Fruit fly (Drosophila melanogaster) whole organism, prepupa: ENCODE results near the gene ppan.

ENCODE experiments used
- Blimp-1 ChIP-seq: fragments of 200-800 bp; sonication (Bioruptor generic); optimal IDR thresholded peaks from 3 replicates; lab custom pipeline; 2017; ENCODE audit warnings: missing biosample characterization, missing genetic modification characterization, mild to moderate bottlenecking, moderate library complexity, missing genetic modification reagents
- CG10631 ChIP-seq: fragments of 200-800 bp; sonication (Bioruptor generic); optimal IDR thresholded peaks from 2 replicates; lab custom pipeline; 2016; ENCODE audit warnings: missing biosample characterization, missing genetic modification characterization
- CG10669 ChIP-seq: fragments of 200-800 bp; sonication (Bioruptor generic); optimal IDR thresholded peaks from 3 replicates; lab custom pipeline; 2018; ENCODE audit warnings: missing biosample characterization, mild to moderate bottlenecking, missing genetic modification characterization, moderate library complexity
- CG11294 ChIP-seq: fragments of 200-800 bp; sonication (Bioruptor generic); IDR thresholded peaks from 2 replicates; pipeline ENCODE4 v1.3.6; 2022; ENCODE audit warnings: missing biosample characterization, missing genetic modification characterization
- CG11762 ChIP-seq: fragments of 200-800 bp; sonication (Bioruptor generic); optimal IDR thresholded peaks from 3 replicates; lab custom pipeline; 2016; ENCODE audit warnings: missing biosample characterization, missing genetic modification characterization; ENCODE audit not compliant: insufficient read depth
- CG11902 ChIP-seq: fragments of 200-800 bp; sonication (Bioruptor generic); optimal IDR thresholded peaks from 3 replicates; lab custom pipeline; 2016; ENCODE audit warnings: missing biosample characterization, missing genetic modification characterization
- CG15336 ChIP-seq: fragments of 200-800 bp; sonication (Bioruptor generic); IDR thresholded peaks from 2 replicates; pipeline ENCODE4 v1.3.6; 2022; ENCODE audit warnings: missing biosample characterization, missing genetic modification characterization
- CG1621 ChIP-seq: fragments of 200-800 bp; sonication (Bioruptor generic); optimal IDR thresholded peaks from 3 replicates; lab custom pipeline; 2018; ENCODE audit warnings: missing biosample characterization, mild to moderate bottlenecking, missing genetic modification characterization
- CG16779 ChIP-seq: fragments of 200-800 bp; sonication (Bioruptor generic); optimal IDR thresholded peaks from 3 replicates; lab custom pipeline; 2017; ENCODE audit warnings: missing biosample characterization, mild to moderate bottlenecking, missing genetic modification characterization
- CG3032 ChIP-seq: fragments of 200-800 bp; optimal IDR thresholded peaks from 2 replicates; lab custom pipeline; 2019; ENCODE audit warnings: missing biosample characterization, mild to moderate bottlenecking, missing genetic modification characterization, moderate library complexity
- CG31627 ChIP-seq: fragments of 200-800 bp; sonication (Bioruptor generic); optimal IDR thresholded peaks from 3 replicates; lab custom pipeline; 2016; ENCODE audit warnings: missing biosample characterization, missing genetic modification characterization
- CG32006 ChIP-seq: fragments of 200-800 bp; sonication (Bioruptor generic); optimal IDR thresholded peaks from 3 replicates; lab custom pipeline; 2017; ENCODE audit warnings: missing biosample characterization, mild to moderate bottlenecking, missing genetic modification characterization
- CG34406 ChIP-seq: fragments of 200-800 bp; sonication (Bioruptor generic); optimal IDR thresholded peaks from 3 replicates; lab custom pipeline; 2016; ENCODE audit warnings: missing biosample characterization, missing genetic modification characterization
- CG3919 ChIP-seq: fragments of 200-800 bp; sonication (Bioruptor generic); optimal IDR thresholded peaks from 3 replicates; lab custom pipeline; 2016; ENCODE audit warnings: missing biosample characterization, missing genetic modification characterization
- CG4318 ChIP-seq: fragments of 200-800 bp; sonication (Bioruptor generic); optimal IDR thresholded peaks from 3 replicates; lab custom pipeline; 2017; ENCODE audit warnings: missing biosample characterization, mild to moderate bottlenecking, missing genetic modification characterization
- CG6163 ChIP-seq: fragments of 200-800 bp; sonication (Bioruptor generic); IDR thresholded peaks from 3 replicates; pipeline ENCODE4 v1.3.6; 2022; ENCODE audit warnings: missing biosample characterization, missing genetic modification characterization
- CG6276 ChIP-seq: fragments of 200-800 bp; sonication (Bioruptor generic); optimal IDR thresholded peaks from 2 replicates; lab custom pipeline; 2017; ENCODE audit warnings: missing biosample characterization, mild to moderate bottlenecking, missing genetic modification characterization
- CG6792 ChIP-seq: fragments of 200-800 bp; sonication (Bioruptor generic); optimal IDR thresholded peaks from 3 replicates; lab custom pipeline; 2016; ENCODE audit warnings: missing biosample characterization, missing genetic modification characterization
- CG6808 ChIP-seq: fragments of 200-800 bp; sonication (Bioruptor generic); optimal IDR thresholded peaks from 3 replicates; lab custom pipeline; 2017; ENCODE audit warnings: missing biosample characterization, missing genetic modification characterization, mild to moderate bottlenecking, moderate library complexity, missing genetic modification reagents
- CG6854 ChIP-seq: fragments of 200-800 bp; sonication (Bioruptor generic); optimal IDR thresholded peaks from 2 replicates; lab custom pipeline; 2017; ENCODE audit warnings: missing biosample characterization, mild to moderate bottlenecking, missing genetic modification characterization
- CG8119 ChIP-seq: fragments of 200-800 bp; sonication (Bioruptor generic); IDR thresholded peaks from 3 replicates; pipeline ENCODE4 v1.3.6; 2022; ENCODE audit warnings: missing biosample characterization, missing genetic modification characterization
- CG8319 ChIP-seq: fragments of 200-800 bp; sonication (Bioruptor generic); optimal IDR thresholded peaks from 3 replicates; lab custom pipeline; 2016; ENCODE audit warnings: missing biosample characterization, missing genetic modification characterization
- CG8632 ChIP-seq: fragments of 200-800 bp; sonication (Bioruptor generic); optimal IDR thresholded peaks from 3 replicates; lab custom pipeline; 2016; ENCODE audit warnings: missing biosample characterization, missing genetic modification characterization
- CG9139 ChIP-seq: fragments of 200-800 bp; sonication (Bioruptor generic); optimal IDR thresholded peaks from 3 replicates; lab custom pipeline; 2017; ENCODE audit warnings: missing biosample characterization, mild to moderate bottlenecking, missing genetic modification characterization
- Gug ChIP-seq: fragments of 200-800 bp; sonication (Bioruptor generic); IDR thresholded peaks from 2 replicates; pipeline ENCODE4 v1.3.6; 2022; ENCODE audit warnings: missing biosample characterization, missing genetic modification characterization
- Hr38 ChIP-seq: sonication (Bioruptor generic); optimal IDR thresholded peaks from 2 replicates; lab custom pipeline; 2016; ENCODE audit warnings: missing biosample characterization, missing genetic modification characterization
- Hr39 ChIP-seq: fragments of 200-800 bp; sonication (Bioruptor generic); optimal IDR thresholded peaks from 2 replicates; lab custom pipeline; 2016; ENCODE audit warnings: missing biosample characterization, missing genetic modification characterization
- Met ChIP-seq: fragments of 200-800 bp; sonication (Bioruptor generic); optimal IDR thresholded peaks from 3 replicates; lab custom pipeline; 2016; ENCODE audit warnings: missing biosample characterization, missing genetic modification characterization
- OdsH ChIP-seq: fragments of 200-800 bp; sonication (Bioruptor generic); optimal IDR thresholded peaks from 3 replicates; lab custom pipeline; 2016; ENCODE audit warnings: missing biosample characterization, missing genetic modification characterization
- Smox ChIP-seq: fragments of 200-800 bp; sonication (Bioruptor generic); optimal IDR thresholded peaks from 3 replicates; lab custom pipeline; 2016; ENCODE audit warnings: missing biosample characterization, missing genetic modification characterization
- Sox102F ChIP-seq: fragments of 200-800 bp; sonication (Bioruptor generic); optimal IDR thresholded peaks from 2 replicates; lab custom pipeline; 2016; ENCODE audit warnings: missing biosample characterization, mild to moderate bottlenecking, missing genetic modification characterization
- Sox15 ChIP-seq: fragments of 200-800 bp; sonication (Bioruptor generic); optimal IDR thresholded peaks from 3 replicates; lab custom pipeline; 2016; ENCODE audit warnings: missing biosample characterization, missing genetic modification characterization
- acj6 ChIP-seq: fragments of 200-800 bp; sonication (Bioruptor generic); optimal IDR thresholded peaks from 3 replicates; lab custom pipeline; 2016; ENCODE audit warnings: missing biosample characterization, missing genetic modification characterization
- cyc ChIP-seq: fragments of 200-800 bp; sonication (Bioruptor generic); optimal IDR thresholded peaks from 3 replicates; lab custom pipeline; 2016; ENCODE audit warnings: missing biosample characterization, missing genetic modification characterization
- dsx ChIP-seq: fragments of 200-800 bp; optimal IDR thresholded peaks from 3 replicates; lab custom pipeline; 2019; ENCODE audit warnings: missing biosample characterization, mild to moderate bottlenecking, missing genetic modification characterization, moderate library complexity; ENCODE audit not compliant: poor library complexity, severe bottlenecking
- esn ChIP-seq: fragments of 200-800 bp; sonication (Bioruptor generic); optimal IDR thresholded peaks from 2 replicates; lab custom pipeline; 2016; ENCODE audit warnings: missing biosample characterization, mild to moderate bottlenecking, missing genetic modification characterization, moderate library complexity
- fd59A ChIP-seq: fragments of 200-800 bp; sonication (Bioruptor generic); optimal IDR thresholded peaks from 2 replicates; lab custom pipeline; 2017; ENCODE audit warnings: missing biosample characterization, mild to moderate bottlenecking, missing genetic modification characterization, missing genetic modification reagents
- fd85E ChIP-seq: fragments of 200-800 bp; sonication (Bioruptor generic); optimal IDR thresholded peaks from 3 replicates; lab custom pipeline; 2016; ENCODE audit warnings: missing biosample characterization, missing genetic modification characterization
- fkh ChIP-seq: fragments of 200-800 bp; sonication (Bioruptor generic); optimal IDR thresholded peaks from 3 replicates; lab custom pipeline; 2017; ENCODE audit warnings: missing biosample characterization, mild to moderate bottlenecking, missing genetic modification characterization, moderate library complexity
- net ChIP-seq: fragments of 200-800 bp; sonication (Bioruptor generic); optimal IDR thresholded peaks from 3 replicates; lab custom pipeline; 2016; ENCODE audit warnings: missing biosample characterization, missing genetic modification characterization
- salr ChIP-seq, 2 experiments: fragments of 200-800 bp; sonication (Bioruptor generic); optimal IDR thresholded peaks; 3 replicates each; lab custom pipeline; 2016 to 2018; ENCODE audit warnings: missing biosample characterization in 2 of 2, missing genetic modification characterization in 2 of 2, mild to moderate bottlenecking in 1 of 2
- spab ChIP-seq: fragments of 200-800 bp; sonication (Bioruptor generic); optimal IDR thresholded peaks from 2 replicates; lab custom pipeline; 2017; ENCODE audit warnings: missing biosample characterization, mild to moderate bottlenecking, missing genetic modification characterization, missing genetic modification reagents
- ss ChIP-seq, 2 experiments: fragments of 200-800 bp; sonication (Bioruptor generic); optimal IDR thresholded peaks; 2 replicates in 1 of 2; 3 replicates in 1 of 2; lab custom pipeline; 2017 to 2018; ENCODE audit warnings: mild to moderate bottlenecking in 2 of 2, missing biosample characterization in 2 of 2, missing genetic modification characterization in 2 of 2, moderate library complexity in 1 of 2
- topi ChIP-seq: fragments of 200-800 bp; sonication (Bioruptor generic); optimal IDR thresholded peaks from 3 replicates; lab custom pipeline; 2016; ENCODE audit warnings: missing biosample characterization, missing genetic modification characterization

Gene ppan

dm6 chr3R:21111964-21112740 is 3.9 kb upstream of the ppan start (continued):
- TF ChIP-seq ss (GFP tag; optimal IDR thresholded peaks at IDR 0.05; lab: Kevin White, UChicago) (peak in 1 of 2 experiments; percentile 37), CG15336 (GFP tag; lab: Robert Waterston, UW) (peak; percentile 40; the same call in 1 of the 2 replicates), CG8319 (GFP tag; lab: Kevin White, UChicago) (no peak), Gug (GFP tag; lab: Robert Waterston, UW) (0 out of 2 replicates have a peak, but pooled peaks have one; percentile 25), CG11902 (peak; percentile 0), CG6163 (0 out of 3 replicates have a peak, but pooled peaks have one; percentile 25), CG8119 (GFP tag; lab: Robert Waterston, UW) (peak; percentile 45; the same call in 2 of the 3 replicates), CG34406 (GFP tag; lab: Kevin White, UChicago) (peak; percentile 47), Sox102F (GFP tag; lab: Kevin White, UChicago) (peak; percentile 68), fd59A (no peak), cyc (GFP tag; lab: Kevin White, UChicago) (peak; percentile 31), CG3032 (tag; lab: Kevin White, UChicago) (no peak), CG16779 (tag; lab: Kevin White, UChicago) (peak; percentile 5), CG6276 (GFP tag; lab: Kevin White, UChicago) (peak; percentile 60), CG10669 (GFP tag; lab: Kevin White, UChicago) (peak; percentile 12), Met (GFP tag; lab: Kevin White, UChicago) (peak; percentile 71)

- TF ChIP-seq CG10631 (peak; percentile 50), CG9139 (GFP tag; lab: Kevin White, UChicago) (no peak), CG32006 (GFP tag; lab: Kevin White, UChicago) (peak; percentile 84), CG16779 (tag; lab: Kevin White, UChicago) (no peak), Blimp-1 (GFP tag; lab: Kevin White, UChicago) (no peak), CG6854 (no peak), CG4318 (GFP tag; lab: Kevin White, UChicago) (no peak), CG31627 (GFP tag; lab: Kevin White, UChicago) (peak; percentile 50), dsx (GFP tag; lab: Kevin White, UChicago) (peak; percentile 25), esn (peak; percentile 70), CG11902 (peak; percentile 25), CG8119 (GFP tag; lab: Robert Waterston, UW) (peak; percentile 90), OdsH (GFP tag; lab: Kevin White, UChicago) (peak; percentile 83), Smox (GFP tag; lab: Kevin White, UChicago) (no peak), Sox15 (GFP tag; lab: Kevin White, UChicago) (peak; percentile 51), CG8319 (GFP tag; lab: Kevin White, UChicago) (peak; percentile 28), CG6276 (GFP tag; lab: Kevin White, UChicago) (no peak), Hr38 (GFP tag; lab: Kevin White, UChicago) (no peak), CG11294 (GFP tag; lab: Robert Waterston, UW) (peak; percentile 62; the same call in 1 of the 2 replicates), fd59A (peak; percentile 6), CG3032 (tag; lab: Kevin White, UChicago) (peak; percentile 63), CG3919 (GFP tag; lab: Kevin White, UChicago) (no peak), Hr39 (peak; percentile 70), CG1621 (tag; lab: Kevin White, UChicago) (peak; percentile 57), topi (peak; percentile 53), CG6808 (GFP tag; lab: Kevin White, UChicago) (no peak), CG8632 (GFP tag; lab: Kevin White, UChicago) (peak; percentile 62), Met (GFP tag; lab: Kevin White, UChicago) (no peak), fd85E (no peak), CG11762 (GFP tag; lab: Kevin White, UChicago) (peak; percentile 58), CG10669 (GFP tag; lab: Kevin White, UChicago) (no peak), acj6 (peak; percentile 76), CG6792 (GFP tag; lab: Kevin White, UChicago) (peak; percentile 66), spab (GFP tag; lab: Kevin White, UChicago) (no peak), salr (GFP tag; optimal IDR thresholded peaks at IDR 0.05; lab: Kevin White, UChicago) (peak; percentile 51 to 66), fkh (GFP tag; lab: Kevin White, UChicago) (peak; percentile 96), CG6163 (peak; percentile 92), net (GFP tag; lab: Kevin White, UChicago) (peak; percentile 78)
Measured at dm6 chr3R:21112742-21113465, 3.1 kb upstream of the ppan start.
